Worm (Caenorhabditis elegans) whole organism, mixed stage, embryonic: ENCODE measurements around the gene fbxa-108.

Source experiments
- M03D4.4 ChIP-seq: sonication (generic microtip); optimal IDR thresholded peaks from 2 replicates; lab custom pipeline; 2017; ENCODE audit warnings: mild to moderate bottlenecking, missing genetic modification characterization, missing compliant biosample characterization
- bed-3 ChIP-seq: fragments of 200-800 bp; sonication (Bioruptor generic); optimal IDR thresholded peaks from 3 replicates; lab custom pipeline; 2018; ENCODE audit warnings: mild to moderate bottlenecking, missing genetic modification characterization, moderate library complexity, missing compliant biosample characterization
- blmp-1 ChIP-seq: fragments of 150-350 bp; optimal IDR thresholded peaks from 2 replicates; lab custom pipeline; 2014; ENCODE audit warnings: missing biosample characterization, missing genetic modification characterization
- ceh-39 ChIP-seq: fragments of 150-350 bp; optimal IDR thresholded peaks from 2 replicates; lab custom pipeline; 2014; ENCODE audit warnings: missing biosample characterization, missing genetic modification characterization
- ceh-43 ChIP-seq: fragments of 200-800 bp; sonication (Bioruptor generic); optimal IDR thresholded peaks from 2 replicates; lab custom pipeline; 2018; ENCODE audit warnings: mild to moderate bottlenecking, missing genetic modification characterization, moderate library complexity, missing compliant biosample characterization
- ceh-83 ChIP-seq: fragments of 200-800 bp; sonication (Bioruptor generic); optimal IDR thresholded peaks from 2 replicates; lab custom pipeline; 2018; ENCODE audit warnings: mild to moderate bottlenecking, missing genetic modification characterization, missing compliant biosample characterization
- ces-1 ChIP-seq: fragments of 150-350 bp; optimal IDR thresholded peaks from 2 replicates; lab custom pipeline; 2014; ENCODE audit warnings: missing biosample characterization, missing genetic modification reagents, missing genetic modification characterization
- drap-1 ChIP-seq: fragments of 200-800 bp; sonication (Bioruptor generic); optimal IDR thresholded peaks from 3 replicates; lab custom pipeline; 2018; ENCODE audit warnings: mild to moderate bottlenecking, missing genetic modification characterization, missing compliant biosample characterization
- elt-1 ChIP-seq: sonication (generic microtip); optimal IDR thresholded peaks from 2 replicates; lab custom pipeline; 2017; ENCODE audit warnings: missing genetic modification characterization, mild to moderate bottlenecking, missing compliant biosample characterization, antibody characterized with exemption, moderate library complexity, borderline replicate concordance; ENCODE audit not compliant: insufficient read depth
- flh-1 ChIP-seq: fragments of 200-800 bp; sonication (Bioruptor generic); optimal IDR thresholded peaks from 2 replicates; lab custom pipeline; 2018; ENCODE audit warnings: mild to moderate bottlenecking, missing genetic modification characterization, moderate library complexity, missing compliant biosample characterization
- ham-2 ChIP-seq: fragments of 200-800 bp; sonication (Bioruptor generic); optimal IDR thresholded peaks from 2 replicates; lab custom pipeline; 2018; ENCODE audit warnings: mild to moderate bottlenecking, missing genetic modification characterization, missing compliant biosample characterization
- hlh-1 ChIP-seq: fragments of 150-350 bp; optimal IDR thresholded peaks from 2 replicates; lab custom pipeline; 2014; ENCODE audit warnings: missing biosample characterization, missing genetic modification reagents, missing genetic modification characterization
- lin-13 ChIP-seq: fragments of 150-350 bp; optimal IDR thresholded peaks from 2 replicates; lab custom pipeline; 2014; ENCODE audit warnings: missing biosample characterization, missing genetic modification characterization
- lin-32 ChIP-seq: fragments of 200-800 bp; sonication (Bioruptor generic); optimal IDR thresholded peaks from 2 replicates; lab custom pipeline; 2018; ENCODE audit warnings: mild to moderate bottlenecking, missing genetic modification characterization, missing compliant biosample characterization
- lsy-2 ChIP-seq: fragments of 150-350 bp; optimal IDR thresholded peaks from 2 replicates; lab custom pipeline; 2014; ENCODE audit warnings: missing biosample characterization, missing genetic modification characterization
- mab-5 ChIP-seq: fragments of 150-350 bp; optimal IDR thresholded peaks from 2 replicates; lab custom pipeline; 2014; ENCODE audit warnings: missing biosample characterization, missing genetic modification characterization
- mep-1 ChIP-seq: fragments of 150-350 bp; optimal IDR thresholded peaks from 2 replicates; lab custom pipeline; 2017; ENCODE audit warnings: missing biosample characterization, missing genetic modification reagents, missing genetic modification characterization, inconsistent platforms
- mls-2 ChIP-seq: sonication (generic microtip); optimal IDR thresholded peaks from 2 replicates; lab custom pipeline; 2016; ENCODE audit warnings: mild to moderate bottlenecking, missing genetic modification characterization, moderate library complexity, missing compliant biosample characterization
- nhr-12 ChIP-seq: fragments of 150-350 bp; optimal IDR thresholded peaks from 2 replicates; lab custom pipeline; 2014; ENCODE audit warnings: missing biosample characterization, missing genetic modification characterization
- nhr-2 ChIP-seq: fragments of 150-350 bp; optimal IDR thresholded peaks from 2 replicates; lab custom pipeline; 2014; ENCODE audit warnings: missing biosample characterization, missing genetic modification characterization
- nhr-237 ChIP-seq: fragments of 150-350 bp; optimal IDR thresholded peaks from 2 replicates; lab custom pipeline; 2014; ENCODE audit warnings: missing biosample characterization, missing genetic modification characterization
- nhr-28 ChIP-seq: fragments of 150-350 bp; optimal IDR thresholded peaks from 2 replicates; lab custom pipeline; 2014; ENCODE audit warnings: missing biosample characterization, missing genetic modification characterization
- nhr-76 ChIP-seq: sonication (generic microtip); optimal IDR thresholded peaks from 2 replicates; lab custom pipeline; 2017; ENCODE audit warnings: missing biosample characterization, missing genetic modification characterization
- pha-4 ChIP-seq: fragments of 150-350 bp; optimal IDR thresholded peaks from 2 replicates; lab custom pipeline; 2018; ENCODE audit warnings: missing biosample characterization, missing genetic modification reagents, missing genetic modification characterization
- snpc-4 ChIP-seq: fragments of 150-350 bp; optimal IDR thresholded peaks from 2 replicates; lab custom pipeline; 2014; ENCODE audit warnings: missing biosample characterization, missing genetic modification characterization
- sptf-1 ChIP-seq: sonication (generic microtip); optimal IDR thresholded peaks from 2 replicates; lab custom pipeline; 2017; ENCODE audit warnings: mild to moderate bottlenecking, missing genetic modification characterization, moderate library complexity, missing compliant biosample characterization
- tbx-8 ChIP-seq: fragments of 200-800 bp; sonication (Bioruptor generic); optimal IDR thresholded peaks from 2 replicates; lab custom pipeline; 2018; ENCODE audit warnings: mild to moderate bottlenecking, missing genetic modification characterization, moderate library complexity, missing compliant biosample characterization
- unc-39 ChIP-seq: fragments of 150-350 bp; optimal IDR thresholded peaks from 2 replicates; lab custom pipeline; 2014; ENCODE audit warnings: missing biosample characterization, missing genetic modification characterization
- unc-62 ChIP-seq: fragments of 150-350 bp; optimal IDR thresholded peaks from 2 replicates; lab custom pipeline; 2014; ENCODE audit warnings: missing biosample characterization, missing genetic modification reagents, missing genetic modification characterization
- zip-8 ChIP-seq: fragments of 150-350 bp; optimal IDR thresholded peaks from 2 replicates; lab custom pipeline; 2014; ENCODE audit warnings: missing biosample characterization, missing genetic modification characterization
- ztf-11 ChIP-seq: fragments of 150-350 bp; optimal IDR thresholded peaks from 2 replicates; lab custom pipeline; 2014; ENCODE audit warnings: missing biosample characterization, missing genetic modification characterization

Gene fbxa-108

DNA sequence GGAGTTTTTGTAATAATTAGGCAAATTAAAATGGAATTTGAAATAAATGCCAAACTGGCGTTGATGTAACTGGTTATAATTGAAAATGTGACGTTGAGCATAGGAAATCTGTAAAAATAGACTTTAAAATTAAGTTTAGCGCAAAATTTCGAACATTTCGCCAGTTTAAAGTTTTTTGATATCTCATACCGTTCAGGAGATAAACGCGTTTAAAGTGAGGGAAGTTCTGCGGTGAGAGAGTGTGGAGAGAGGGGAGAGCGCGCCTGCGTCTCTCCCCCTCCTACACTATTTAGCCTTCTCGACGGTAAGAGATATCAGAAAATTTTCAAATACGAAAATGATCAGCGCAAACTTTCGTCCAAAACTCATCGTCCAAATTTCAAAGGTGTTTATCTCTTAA lies 17.4 kb upstream of the fbxa-108 start, which contains the start of gene str-92:
str-92 (minus strand) TSS at position 101 of the 400 bp plus-strand sequence.
- no peak for TF ChIP-seq lin-32 (GFP tag; lab: Kevin White, UChicago)
- TF ChIP-seq, all 35 proteins: peak for 0

ce11 chrV:17673343-17673742 lies 14.2 kb upstream of the fbxa-108 start, which contains the start of gene str-93:
Gene str-93, minus strand, starts transcription at chrV:17673443.
- TF ChIP-seq sptf-1 (tag; lab: Kevin White, UChicago), result no peak
- no peak for TF ChIP-seq pha-4
- TF ChIP-seq bed-3, result no peak
- no peak for TF ChIP-seq M03D4.4 (tag; lab: Kevin White, UChicago)
- no peak for TF ChIP-seq ces-1 (GFP tag; lab: Kevin White, UChicago)
- no peak for TF ChIP-seq ham-2
- TF ChIP-seq ceh-39 (tag; lab: Kevin White, UChicago), result no peak
- TF ChIP-seq mep-1, result no peak
- no peak for TF ChIP-seq snpc-4
- no peak for TF ChIP-seq mls-2
- no peak for TF ChIP-seq unc-39 (tag; lab: Kevin White, UChicago)
- TF ChIP-seq nhr-12, result no peak
- TF ChIP-seq mab-5 (tag; lab: Kevin White, UChicago), result no peak
- no peak for TF ChIP-seq lsy-2 (tag; lab: Kevin White, UChicago)
- no peak for TF ChIP-seq drap-1
- TF ChIP-seq ceh-83 (GFP tag; lab: Kevin White, UChicago), result no peak
- TF ChIP-seq nhr-2 (tag; lab: Kevin White, UChicago), result no peak
- TF ChIP-seq tbx-8 (GFP tag; lab: Kevin White, UChicago), result no peak
- TF ChIP-seq, all 35 proteins: peak for 0

ce11 chrV:17668531-17668930 lies 9.3 kb upstream of the fbxa-108 start, which contains the start of gene str-89:
Gene str-89, plus strand, starts transcription at chrV:17668831.
- no peak for TF ChIP-seq tbx-8 (GFP tag; lab: Kevin White, UChicago)
- TF ChIP-seq unc-62 (GFP tag; lab: Kevin White, UChicago), result no peak
- no peak for TF ChIP-seq hlh-1 (tag; lab: Kevin White, UChicago)
- no peak for TF ChIP-seq nhr-237
- no peak for TF ChIP-seq zip-8 (tag; lab: Kevin White, UChicago)
- no peak for TF ChIP-seq ceh-43 (GFP tag; lab: Kevin White, UChicago)
- TF ChIP-seq mab-5 (tag; lab: Kevin White, UChicago), result no peak
- no peak for TF ChIP-seq mls-2
- no peak for TF ChIP-seq ztf-11
- no peak for TF ChIP-seq ham-2
- no peak for TF ChIP-seq elt-1 (tag; lab: Kevin White, UChicago)
- TF ChIP-seq blmp-1 (tag; lab: Kevin White, UChicago), result no peak
- TF ChIP-seq pha-4, result no peak
- TF ChIP-seq flh-1 (GFP tag; lab: Kevin White, UChicago), result no peak
- TF ChIP-seq nhr-12, result no peak

DNA sequence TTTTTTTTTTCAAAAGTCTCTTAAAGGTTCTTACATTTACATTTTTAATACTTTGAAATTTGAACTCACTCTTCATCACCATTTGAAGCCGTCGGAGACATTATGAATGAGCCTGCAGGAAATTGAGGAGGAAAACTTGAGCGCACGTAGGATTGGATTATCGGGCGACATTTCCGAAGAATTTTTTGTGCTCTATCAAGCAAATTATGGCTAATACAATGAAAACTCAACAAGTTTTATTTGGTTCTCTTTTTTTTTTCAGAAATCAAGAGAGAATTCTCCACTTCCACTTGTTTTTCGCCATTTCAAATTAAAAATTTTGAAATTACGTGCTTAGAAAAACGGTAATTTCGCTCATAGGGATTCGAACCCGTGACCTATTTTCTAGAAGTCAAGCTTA lies 8.5 kb upstream of the fbxa-108 start, which contains the start of gene F59A1.12:
F59A1.12 (minus strand) TSS at position 101 of the 400 bp plus-strand sequence.
- TF ChIP-seq nhr-76 (no peak), bed-3 (no peak), tbx-8 (GFP tag; lab: Kevin White, UChicago) (no peak), unc-62 (GFP tag; lab: Kevin White, UChicago) (no peak), M03D4.4 (tag; lab: Kevin White, UChicago) (no peak), lin-13 (tag; lab: Kevin White, UChicago) (no peak), mep-1 (no peak), flh-1 (GFP tag; lab: Kevin White, UChicago) (no peak), ceh-43 (GFP tag; lab: Kevin White, UChicago) (no peak), nhr-28 (tag; lab: Kevin White, UChicago) (no peak), ces-1 (GFP tag; lab: Kevin White, UChicago) (no peak), hlh-1 (tag; lab: Kevin White, UChicago) (no peak)

DNA sequence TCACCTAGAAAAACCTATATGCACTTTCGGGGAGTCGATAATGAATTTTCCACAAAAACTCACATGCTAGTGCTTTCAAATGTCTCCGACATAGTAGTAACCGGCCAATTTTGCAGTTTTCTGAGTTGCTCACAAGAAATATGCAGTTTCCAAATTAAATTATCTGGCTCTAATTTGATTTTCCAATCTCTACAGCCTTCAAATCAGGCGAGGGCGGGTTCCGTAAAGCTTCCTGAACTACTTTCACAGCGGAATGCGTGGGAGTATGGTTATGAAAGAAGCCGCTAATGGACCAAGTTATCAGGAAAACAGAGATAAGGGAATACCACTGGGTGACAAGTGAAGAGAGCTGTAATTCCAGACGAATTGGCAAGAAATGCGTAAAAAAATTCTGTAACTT lies 6.7 kb upstream of the fbxa-108 start, which contains the start of gene F59A1.11:
F59A1.11 (minus strand) TSS at position 101 of the 400 bp plus-strand sequence.
- TF ChIP-seq lsy-2 (tag; lab: Kevin White, UChicago) (no peak), lin-32 (GFP tag; lab: Kevin White, UChicago) (no peak), snpc-4 (no peak), flh-1 (GFP tag; lab: Kevin White, UChicago) (no peak)
